Worm (Caenorhabditis elegans) whole organism, young adult: ENCODE measurements around the gene ZK1248.5.

Source experiments
- ama-1 ChIP-seq, 3 experiments: fragments of 150-350 bp in 1 of 3; sonication (generic microtip) in 2 of 3; optimal IDR thresholded peaks; 2 replicates each; lab custom pipeline; 2014 to 2018; ENCODE audit warnings: missing biosample characterization in 2 of 3, missing genetic modification characterization in 2 of 3, missing genetic modification reagents in 2 of 3
- tbx-9 ChIP-seq: sonication (generic microtip); optimal IDR thresholded peaks from 2 replicates; lab custom pipeline; 2016; ENCODE audit warnings: borderline replicate concordance, missing genetic modification characterization, inconsistent platforms, missing compliant biosample characterization

DNA sequence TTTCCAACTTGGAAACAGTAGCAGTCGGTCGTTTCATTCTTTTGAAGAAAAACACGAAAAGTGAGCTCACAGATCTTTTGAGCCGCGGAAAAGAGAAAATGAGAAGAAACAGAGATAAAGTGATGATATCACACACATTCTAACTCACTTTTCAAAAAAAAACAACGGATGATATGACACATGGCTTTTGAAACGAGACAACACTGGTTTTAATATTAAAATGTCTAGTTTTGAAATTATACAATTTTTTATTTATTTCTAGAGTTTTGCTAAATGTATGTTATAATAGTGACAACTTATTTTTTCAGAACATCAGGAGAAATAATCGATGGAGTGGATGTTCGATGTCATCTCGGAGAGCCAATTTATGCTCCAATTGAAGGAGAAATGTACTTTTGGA, 17.8 kb upstream of the ZK1248.5 start, which contains the start of gene K05F1.14:
- TF ChIP-seq tbx-9 (tag; lab: Kevin White, UChicago) (no peak), ama-1 (optimal IDR thresholded peaks at IDR 0.05; lab: Kevin White, UChicago) (no peak), ama-1 (GFP tag; optimal IDR thresholded peaks at IDR 0.05; lab: Kevin White, UChicago) (no peak)
